Worm (Caenorhabditis elegans) whole organism, L2 larva: ENCODE data around the gene F35F10.7.

ENCODE experiments used
- ama-1 ChIP-seq: fragments of 150-350 bp; optimal IDR thresholded peaks from 2 replicates; lab custom pipeline; 2018; ENCODE audit warnings: inconsistent platforms
- fos-1 ChIP-seq: fragments of 150-350 bp; optimal IDR thresholded peaks from 2 replicates; lab custom pipeline; 2014; ENCODE audit warnings: missing biosample characterization, missing genetic modification characterization
- lin-11 ChIP-seq: fragments of 150-350 bp; sonication (generic microtip); optimal IDR thresholded peaks from 2 replicates; lab custom pipeline; 2014; ENCODE audit warnings: missing biosample characterization, missing genetic modification characterization, inconsistent platforms, mixed read lengths
- mdl-1 ChIP-seq, 2 experiments: fragments of 150-350 bp in 1 of 2; sonication (generic microtip) in 1 of 2; optimal IDR thresholded peaks; 2 replicates each; lab custom pipeline; 2017; ENCODE audit warnings: missing biosample characterization in 2 of 2, missing genetic modification characterization in 2 of 2
- nhr-25 ChIP-seq: fragments of 150-350 bp; sonication (generic microtip); optimal IDR thresholded peaks from 3 replicates; lab custom pipeline; 2014; ENCODE audit warnings: missing biosample characterization, missing genetic modification characterization
- nhr-77 ChIP-seq: fragments of 150-350 bp; optimal IDR thresholded peaks from 2 replicates; lab custom pipeline; 2014; ENCODE audit warnings: missing biosample characterization, missing genetic modification characterization
- ztf-11 ChIP-seq: sonication (generic microtip); optimal IDR thresholded peaks from 2 replicates; lab custom pipeline; 2017; ENCODE audit warnings: missing biosample characterization, missing genetic modification characterization
- ztf-4 ChIP-seq: fragments of 150-350 bp; optimal IDR thresholded peaks from 2 replicates; lab custom pipeline; 2014; ENCODE audit warnings: missing biosample characterization, missing genetic modification characterization

DNA sequence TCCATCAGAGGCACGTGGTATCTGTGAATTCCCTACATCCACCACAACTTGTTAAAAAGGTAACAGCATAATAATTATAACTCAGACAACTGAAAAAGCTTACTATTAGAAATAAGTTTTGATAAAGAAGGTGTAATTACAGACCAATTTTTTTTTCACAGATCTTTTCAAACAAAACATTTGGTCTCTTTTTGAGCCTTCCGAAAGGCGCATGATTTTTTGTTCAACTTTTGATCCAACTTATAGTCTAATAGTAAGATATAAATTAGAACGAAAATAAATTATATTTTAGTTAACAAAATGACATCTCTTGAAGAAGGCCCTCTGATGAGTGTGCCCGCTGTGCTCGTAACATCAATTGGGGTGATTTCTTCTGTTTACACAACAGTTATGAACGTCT, 20.9 kb upstream of the F35F10.7 start, which contains the start of gene srbc-3:
- TF ChIP-seq fos-1 (tag; lab: Kevin White, UChicago) (no peak), mdl-1 (tag; optimal IDR thresholded peaks at IDR 0.05; lab: Kevin White, UChicago) (no peak), ztf-4 (tag; lab: Kevin White, UChicago) (no peak), lin-11 (no peak), ztf-11 (tag; lab: Kevin White, UChicago) (no peak), nhr-25 (tag; lab: Kevin White, UChicago) (no peak), ama-1 (no peak), nhr-77 (tag; lab: Kevin White, UChicago) (no peak)
